Worm (Caenorhabditis elegans): ENCODE measurements around the gene srsx-39.
"Not testable (repeated sequence)": the region's sequence is repeated elsewhere in the genome, so short reads cannot be mapped to it uniquely, and the experiment has no call there.

srsx-39 gene

ce11 chrV:15226206-15226605 lies 30.4 kb downstream of the srsx-39 start:
- TF ChIP-seq flt-1 (GFP tag; IDR thresholded peaks at IDR 0.05) (no peak), med-1 (GFP tag; optimal IDR thresholded peaks at IDR 0.05; ENCODE audit: insufficient read depth) (no peak), cog-1 (tag; optimal IDR thresholded peaks at IDR 0.05) (no peak), ztf-29 (GFP tag; IDR thresholded peaks at IDR 0.05) (no peak), tab-1 (GFP tag; IDR thresholded peaks at IDR 0.05) (no peak), ztf-23 (GFP tag; IDR thresholded peaks at IDR 0.05) (no peak), klf-2 (GFP tag; conservative IDR thresholded peaks at IDR 0.05) (no peak)

ce11 chrV:15225650-15226049 lies 30.9 kb downstream of the srsx-39 start, which contains the start of gene srw-14:
TSS of gene srw-14 (plus strand) at chrV:15225950.
- TF ChIP-seq klf-2 (GFP tag; conservative IDR thresholded peaks at IDR 0.05) = no peak
- TF ChIP-seq cog-1 (tag; optimal IDR thresholded peaks at IDR 0.05) = no peak
- no peak for TF ChIP-seq med-1 (GFP tag; optimal IDR thresholded peaks at IDR 0.05; ENCODE audit: insufficient read depth)
- no peak for TF ChIP-seq tab-1 (GFP tag; IDR thresholded peaks at IDR 0.05)
- TF ChIP-seq T22C8.4 (GFP tag; IDR thresholded peaks at IDR 0.05) = no peak
- TF ChIP-seq ref-1 (GFP tag; conservative IDR thresholded peaks at IDR 0.05) = no peak
- TF ChIP-seq ztf-29 (GFP tag; IDR thresholded peaks at IDR 0.05) = no peak
- no peak for TF ChIP-seq flt-1 (GFP tag; IDR thresholded peaks at IDR 0.05)
- no peak for TF ChIP-seq ztf-23 (GFP tag; IDR thresholded peaks at IDR 0.05)

- no peak for TF ChIP-seq klf-2 (GFP tag; conservative IDR thresholded peaks at IDR 0.05)
- TF ChIP-seq med-1 (GFP tag; optimal IDR thresholded peaks at IDR 0.05; ENCODE audit: insufficient read depth) = no peak
- TF ChIP-seq ztf-23 (GFP tag; IDR thresholded peaks at IDR 0.05) = no peak
- no peak for TF ChIP-seq ref-1 (GFP tag; conservative IDR thresholded peaks at IDR 0.05)
- no peak for TF ChIP-seq tab-1 (GFP tag; IDR thresholded peaks at IDR 0.05)
- TF ChIP-seq flt-1 (GFP tag; IDR thresholded peaks at IDR 0.05) = no peak
- no peak for TF ChIP-seq cog-1 (tag; optimal IDR thresholded peaks at IDR 0.05)
- no peak for TF ChIP-seq ztf-29 (GFP tag; IDR thresholded peaks at IDR 0.05)
- no peak for TF ChIP-seq T22C8.4 (GFP tag; IDR thresholded peaks at IDR 0.05)
Measured at ce11 chrV:15223668-15224067, 32.9 kb downstream of the srsx-39 start, which contains the start of gene srw-24. TSS of gene srw-24 (plus strand) at chrV:15223968.

ce11 chrV:15221330-15221729 lies 35.2 kb downstream of the srsx-39 start, which contains the start of gene irld-25:
TSS of gene irld-25 (plus strand) at chrV:15221630.
- no peak for TF ChIP-seq flt-1 (GFP tag; IDR thresholded peaks at IDR 0.05)
- no peak for TF ChIP-seq tab-1 (GFP tag; IDR thresholded peaks at IDR 0.05)

ce11 chrV:15216705-15217104 lies 39.9 kb downstream of the srsx-39 start, which contains the start of gene sri-25:
TSS of gene sri-25 (plus strand) at chrV:15217005.
- no peak for TF ChIP-seq ztf-29 (GFP tag; IDR thresholded peaks at IDR 0.05)
- no peak for TF ChIP-seq ztf-23 (GFP tag; IDR thresholded peaks at IDR 0.05)
- TF ChIP-seq cog-1 (tag; optimal IDR thresholded peaks at IDR 0.05) = no peak
- TF ChIP-seq klf-2 (GFP tag; conservative IDR thresholded peaks at IDR 0.05) = no peak
- no peak for TF ChIP-seq ref-1 (GFP tag; conservative IDR thresholded peaks at IDR 0.05)

- not testable (repeated sequence) for TF ChIP-seq ztf-23 (GFP tag; IDR thresholded peaks at IDR 0.05); flt-1 (GFP tag; IDR thresholded peaks at IDR 0.05); med-1 (GFP tag; optimal IDR thresholded peaks at IDR 0.05; ENCODE audit: insufficient read depth)
Measured at ce11 chrV:15215175-15215574, 41.4 kb downstream of the srsx-39 start, which contains the start of gene sri-26. TSS of gene sri-26 (plus strand) at chrV:15215475.

ce11 chrV:15211869-15212268 lies 44.7 kb downstream of the srsx-39 start, which contains the start of gene sri-24:
TSS of gene sri-24 (plus strand) at chrV:15212169.
- not testable (repeated sequence) for TF ChIP-seq ztf-23, flt-1, tab-1 (GFP tag; IDR thresholded peaks at IDR 0.05)

- not testable (repeated sequence) for TF ChIP-seq med-1 (GFP tag; optimal IDR thresholded peaks at IDR 0.05; ENCODE audit: insufficient read depth); ref-1 (GFP tag; conservative IDR thresholded peaks at IDR 0.05); tab-1 (GFP tag; IDR thresholded peaks at IDR 0.05)
Measured at ce11 chrV:15207681-15208080, 48.9 kb downstream of the srsx-39 start, which contains the start of gene C41G6.12. TSS of gene C41G6.12 (minus strand) at chrV:15207781.
